Worm (Caenorhabditis elegans): ENCODE results near the gene cku-70.

- no peak for TF ChIP-seq mdl-1 (tag; optimal IDR thresholded peaks at IDR 0.05)
- TF ChIP-seq lin-39 (tag; optimal IDR thresholded peaks at IDR 0.05) = no peak
- TF ChIP-seq unc-39 (tag; optimal IDR thresholded peaks at IDR 0.05) = no peak
Measured at ce11 chrIII:11170509-11170908, 15.9 kb downstream of the cku-70 start.
